Worm (Caenorhabditis elegans): ENCODE measurements around the gene mfn-1.
"Not testable (repeated sequence)": the region's sequence is repeated elsewhere in the genome, so short reads cannot be mapped to it uniquely, and the experiment has no call there.

Gene mfn-1

DNA sequence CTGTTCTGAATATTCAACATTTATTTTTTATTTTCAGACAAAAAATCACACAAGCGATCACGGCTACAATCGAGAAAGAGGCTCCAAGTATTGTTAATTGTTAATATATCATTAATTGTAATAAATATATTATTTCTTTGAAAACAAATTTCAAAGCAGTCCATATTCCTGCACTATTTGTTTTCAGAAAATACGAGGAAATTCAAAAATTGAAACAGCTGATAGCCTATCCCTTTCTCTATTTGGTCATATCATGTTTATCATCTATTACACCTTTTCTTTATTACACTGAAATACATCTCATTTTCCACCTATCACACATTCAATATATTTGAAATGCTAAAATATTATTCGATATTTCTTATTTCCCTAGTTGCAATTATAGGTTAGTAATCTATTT is 26.8 kb downstream of the mfn-1 start, which contains the start of gene W02B12.13:
TSS of gene W02B12.13 (plus strand) at position 301 of the 400 bp plus-strand sequence.
- no peak for TF ChIP-seq unc-39 (tag; optimal IDR thresholded peaks at IDR 0.05)
- TF ChIP-seq ces-1 (GFP tag; optimal IDR thresholded peaks at IDR 0.05) = no peak
- TF ChIP-seq M03D4.4 (tag; optimal IDR thresholded peaks at IDR 0.05) = no peak
- no peak for TF ChIP-seq tbx-8 (GFP tag; optimal IDR thresholded peaks at IDR 0.05)
- no peak for TF ChIP-seq cnd-1 (tag; optimal IDR thresholded peaks at IDR 0.05)
- no peak for TF ChIP-seq hlh-1 (tag; optimal IDR thresholded peaks at IDR 0.05)
- TF ChIP-seq ceh-39 (tag; optimal IDR thresholded peaks at IDR 0.05) = no peak
- no peak for TF ChIP-seq drap-1 (GFP tag; optimal IDR thresholded peaks at IDR 0.05)
- TF ChIP-seq snpc-4 (tag; optimal IDR thresholded peaks at IDR 0.05) = no peak
- no peak for TF ChIP-seq mep-1 (tag; optimal IDR thresholded peaks at IDR 0.05)
- no peak for TF ChIP-seq bed-3 (GFP tag; optimal IDR thresholded peaks at IDR 0.05)

- no peak for TF ChIP-seq nhr-28 (tag; optimal IDR thresholded peaks at IDR 0.05)
- no peak for TF ChIP-seq nhr-76 (tag; optimal IDR thresholded peaks at IDR 0.05)
- TF ChIP-seq lsy-2 (tag; optimal IDR thresholded peaks at IDR 0.05) = no peak
- TF ChIP-seq ceh-43 (GFP tag; optimal IDR thresholded peaks at IDR 0.05) = no peak
- TF ChIP-seq nhr-2 (tag; optimal IDR thresholded peaks at IDR 0.05) = no peak
- TF ChIP-seq unc-39 (tag; optimal IDR thresholded peaks at IDR 0.05) = no peak
- TF ChIP-seq sptf-1 (tag; optimal IDR thresholded peaks at IDR 0.05) = no peak
- no peak for TF ChIP-seq mep-1 (tag; optimal IDR thresholded peaks at IDR 0.05)
- TF ChIP-seq snpc-4 (tag; optimal IDR thresholded peaks at IDR 0.05) = no peak
- TF ChIP-seq bed-3 (GFP tag; optimal IDR thresholded peaks at IDR 0.05) = no peak
- TF ChIP-seq tbx-8 (GFP tag; optimal IDR thresholded peaks at IDR 0.05) = no peak
These were observed 28.0 kb downstream of the mfn-1 start, which contains the start of gene adbp-1 for ce11 chrII:11443862-11444261. Gene adbp-1, plus strand, starts transcription at chrII:11444162.

DNA sequence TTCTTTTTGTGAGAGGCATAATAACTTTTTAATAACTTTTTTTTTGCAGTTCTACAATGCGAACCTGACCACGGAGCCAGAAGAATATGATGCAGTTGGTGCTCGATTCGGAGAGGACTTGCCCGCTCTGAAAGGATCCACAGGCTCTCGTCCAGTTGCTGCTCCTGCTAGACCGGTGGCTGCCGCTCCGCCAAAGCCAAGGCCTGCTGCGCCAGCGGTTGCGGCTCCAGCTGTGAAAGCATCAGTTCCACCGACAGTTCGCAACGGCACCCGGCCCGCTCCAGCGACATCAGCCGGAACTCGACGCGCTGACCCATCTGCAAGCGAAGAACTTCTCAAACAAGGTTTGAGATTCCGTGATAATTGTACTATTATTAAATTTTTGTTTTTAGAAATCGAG is 28.7 kb downstream of the mfn-1 start:
- no peak for TF ChIP-seq pha-4 (tag; optimal IDR thresholded peaks at IDR 0.05)
- no peak for TF ChIP-seq zip-8 (tag; optimal IDR thresholded peaks at IDR 0.05)
- no peak for TF ChIP-seq elt-3 (tag; optimal IDR thresholded peaks at IDR 0.05)
- no peak for TF ChIP-seq nhr-76 (tag; optimal IDR thresholded peaks at IDR 0.05)
- TF ChIP-seq nhr-237 (tag; optimal IDR thresholded peaks at IDR 0.05) = no peak
- TF ChIP-seq flh-1 (GFP tag; optimal IDR thresholded peaks at IDR 0.05) = no peak
- no peak for TF ChIP-seq ham-2 (GFP tag; optimal IDR thresholded peaks at IDR 0.05)
- no peak for TF ChIP-seq lin-32 (GFP tag; optimal IDR thresholded peaks at IDR 0.05)
- no peak for TF ChIP-seq ceh-43 (GFP tag; optimal IDR thresholded peaks at IDR 0.05)
- TF ChIP-seq ces-1 (GFP tag; optimal IDR thresholded peaks at IDR 0.05) = no peak
- TF ChIP-seq lsy-2 (tag; optimal IDR thresholded peaks at IDR 0.05) = no peak
- no peak for TF ChIP-seq M03D4.4 (tag; optimal IDR thresholded peaks at IDR 0.05)
- no peak for TF ChIP-seq nhr-28 (tag; optimal IDR thresholded peaks at IDR 0.05)
- no peak for TF ChIP-seq nhr-12 (tag; optimal IDR thresholded peaks at IDR 0.05)
- no peak for TF ChIP-seq bed-3 (GFP tag; optimal IDR thresholded peaks at IDR 0.05)
- no peak for TF ChIP-seq unc-62 (GFP tag; optimal IDR thresholded peaks at IDR 0.05)

DNA sequence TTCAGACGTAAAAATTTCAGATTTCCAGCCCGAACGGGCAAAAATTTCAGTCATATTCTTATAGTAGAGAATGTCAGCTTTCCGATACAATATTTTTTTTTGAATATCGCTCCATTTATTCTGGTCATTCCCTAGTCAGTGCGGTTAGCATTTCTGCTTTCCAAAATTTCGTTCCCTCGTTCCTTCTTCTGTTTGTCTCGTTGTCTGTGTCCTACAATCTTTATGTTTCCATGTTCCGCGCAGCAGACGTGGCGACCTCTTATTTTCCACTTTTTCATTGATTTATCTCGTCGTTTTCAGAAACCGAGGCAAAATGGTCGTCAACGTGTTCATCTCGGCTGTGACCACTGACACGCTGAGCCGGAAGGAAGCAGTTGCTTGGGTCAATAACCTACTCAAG is 29.4 kb downstream of the mfn-1 start, which contains the start of gene ebp-2:
TSS of gene ebp-2 (plus strand) at position 301 of the 400 bp plus-strand sequence.
- not testable (repeated sequence) for TF ChIP-seq ces-1 (GFP tag; optimal IDR thresholded peaks at IDR 0.05); zip-8 (tag; optimal IDR thresholded peaks at IDR 0.05); cnd-1 (tag; optimal IDR thresholded peaks at IDR 0.05)

DNA sequence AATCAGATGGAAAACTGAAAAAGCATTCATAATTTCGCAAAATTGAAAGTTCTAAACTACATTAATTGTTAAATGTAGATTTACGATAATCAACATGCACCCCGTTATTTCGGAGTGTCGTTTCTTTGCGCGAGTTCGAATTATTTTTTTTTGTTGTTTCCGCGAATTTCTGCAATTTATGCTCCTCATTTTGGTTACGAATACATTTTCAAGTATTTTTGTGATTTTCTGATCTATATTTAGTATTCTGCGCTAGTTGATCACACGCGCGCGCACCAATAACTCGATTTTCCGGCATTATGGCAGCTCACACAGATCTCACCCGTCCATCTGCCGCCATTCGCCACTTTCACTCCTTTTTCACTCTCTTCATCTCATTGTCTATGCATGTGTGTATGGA is 31.6 kb downstream of the mfn-1 start, which contains the start of gene VW02B12L.2:
TSS of gene VW02B12L.2 (minus strand) at position 65 of the 400 bp plus-strand sequence.
- TF ChIP-seq ceh-83 (GFP tag; optimal IDR thresholded peaks at IDR 0.05) (no peak), cnd-1 (tag; optimal IDR thresholded peaks at IDR 0.05) (peak; percentile 3), lin-13 (tag; optimal IDR thresholded peaks at IDR 0.05) (peak; percentile 5), mep-1 (tag; optimal IDR thresholded peaks at IDR 0.05) (no peak), ces-1 (GFP tag; optimal IDR thresholded peaks at IDR 0.05) (peak; percentile 94), lin-32 (GFP tag; optimal IDR thresholded peaks at IDR 0.05) (peak; percentile 45), ham-2 (GFP tag; optimal IDR thresholded peaks at IDR 0.05) (peak; percentile 42)

DNA sequence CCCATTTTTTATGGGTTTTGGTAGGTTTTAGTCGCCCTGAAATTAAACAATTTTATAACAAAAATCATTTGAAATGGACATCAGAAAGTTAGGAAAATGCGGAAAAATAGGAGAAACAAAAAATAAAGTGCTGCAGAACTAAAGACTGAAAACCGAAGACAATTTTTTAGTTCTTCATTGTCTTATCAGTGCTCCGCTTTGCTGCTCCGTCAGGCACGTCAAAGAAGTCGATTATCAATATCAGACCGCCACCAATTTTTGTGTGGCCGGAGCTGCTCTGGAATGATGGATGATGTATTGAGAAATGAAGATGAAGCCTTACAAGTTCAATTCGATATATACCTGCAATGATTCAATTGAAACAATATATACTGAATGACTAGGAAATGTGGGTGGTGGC is 33.4 kb downstream of the mfn-1 start, which contains the start of gene vha-6:
TSS of gene vha-6 (minus strand) at position 36 of the 400 bp plus-strand sequence.
- TF ChIP-seq nhr-28 (tag; optimal IDR thresholded peaks at IDR 0.05) (no peak), unc-120 (tag; optimal IDR thresholded peaks at IDR 0.05; ENCODE audit: poor library complexity, severe bottlenecking) (no peak), ceh-39 (tag; optimal IDR thresholded peaks at IDR 0.05) (no peak), lin-32 (GFP tag; optimal IDR thresholded peaks at IDR 0.05) (no peak), ces-1 (GFP tag; optimal IDR thresholded peaks at IDR 0.05) (no peak), blmp-1 (tag; optimal IDR thresholded peaks at IDR 0.05) (no peak), zip-8 (tag; optimal IDR thresholded peaks at IDR 0.05) (no peak), bed-3 (GFP tag; optimal IDR thresholded peaks at IDR 0.05) (no peak)

Measured in whole organism, mixed stage, embryonic.